Worm (Caenorhabditis elegans): ENCODE data around the gene rac-2.

Gene rac-2

ce11 chrIV:16280614-16281013 is 27.4 kb upstream of the rac-2 start, which contains the start of gene clec-191:
clec-191 (minus strand) TSS chrIV:16280714.
- TF ChIP-seq ztf-11 (tag; optimal IDR thresholded peaks at IDR 0.05) (no peak), nhr-85 (tag) (no peak), unc-98 (GFP tag; IDR thresholded peaks at IDR 0.05) (no peak), unc-130 (tag; optimal IDR thresholded peaks at IDR 0.05) (no peak), lsy-2 (tag; optimal IDR thresholded peaks at IDR 0.05) (no peak)

ce11 chrIV:16290745-16291144 is 17.3 kb upstream of the rac-2 start, which contains the start of gene srz-75:
srz-75 (minus strand) TSS chrIV:16290845.
- TF ChIP-seq fkh-8 (tag; optimal IDR thresholded peaks at IDR 0.05) (no peak), unc-62 (GFP tag; optimal IDR thresholded peaks at IDR 0.05) (no peak), nhr-20 (tag; optimal IDR thresholded peaks at IDR 0.05) (no peak), dpl-1 (GFP tag; optimal IDR thresholded peaks at IDR 0.05) (no peak), sptf-1 (tag; optimal IDR thresholded peaks at IDR 0.05) (no peak), elt-3 (tag; optimal IDR thresholded peaks at IDR 0.05) (no peak), pax-3 (tag; optimal IDR thresholded peaks at IDR 0.05) (no peak), lir-3 (tag; optimal IDR thresholded peaks at IDR 0.05; ENCODE audit: poor library complexity) (no peak), snpc-4 (tag; optimal IDR thresholded peaks at IDR 0.05) (no peak)

ce11 chrIV:16293889-16294288 is 14.1 kb upstream of the rac-2 start:
- no peak for TF ChIP-seq irx-1 (tag; optimal IDR thresholded peaks at IDR 0.05)
- peak; percentile 34 for TF ChIP-seq elt-2 (tag; optimal IDR thresholded peaks at IDR 0.05)
- TF ChIP-seq efl-1 (optimal IDR thresholded peaks at IDR 0.05): no peak
- TF ChIP-seq efl-1 (GFP tag; optimal IDR thresholded peaks at IDR 0.05 in 1 of 2): peak in 1 of 2 experiments; percentile 18
- no peak for TF ChIP-seq ceh-8 (GFP tag; optimal IDR thresholded peaks at IDR 0.05)

- TF ChIP-seq lin-14 (GFP tag; optimal IDR thresholded peaks at IDR 0.05) (no peak), snpc-4 (tag; optimal IDR thresholded peaks at IDR 0.05) (no peak), unc-62 (GFP tag; optimal IDR thresholded peaks at IDR 0.05) (no peak), swsn-7 (tag; optimal IDR thresholded peaks at IDR 0.05) (no peak), fkh-10 (GFP tag; optimal IDR thresholded peaks at IDR 0.05) (no peak), nhr-11 (tag; optimal IDR thresholded peaks at IDR 0.05) (no peak), ces-1 (GFP tag; optimal IDR thresholded peaks at IDR 0.05) (no peak), vab-15 (tag; optimal IDR thresholded peaks at IDR 0.05) (no peak), unc-98 (GFP tag; IDR thresholded peaks at IDR 0.05) (no peak), dsc-1 (tag; optimal IDR thresholded peaks at IDR 0.05) (no peak), skn-1 (tag; optimal IDR thresholded peaks at IDR 0.05) (no peak)
Measured at ce11 chrIV:16298851-16299250, 9.2 kb upstream of the rac-2 start, which contains the start of gene srz-72. srz-72 (plus strand) TSS chrIV:16299151.

ce11 chrIV:16306918-16307317 is 1.1 kb upstream of the rac-2 start:
- TF ChIP-seq unc-98 (GFP tag; IDR thresholded peaks at IDR 0.05) (no peak), fkh-8 (tag; optimal IDR thresholded peaks at IDR 0.05) (no peak), ztf-4 (tag; optimal IDR thresholded peaks at IDR 0.05) (no peak), mep-1 (tag; optimal IDR thresholded peaks at IDR 0.05) (no peak), sox-4 (tag; optimal IDR thresholded peaks at IDR 0.05) (no peak), irx-1 (tag; optimal IDR thresholded peaks at IDR 0.05) (no peak), sup-37 (GFP tag; optimal IDR thresholded peaks at IDR 0.05) (no peak), Y116A8C.19 (tag; optimal IDR thresholded peaks at IDR 0.05; ENCODE audit: borderline replicate concordance) (no peak), ceh-90 (tag; optimal IDR thresholded peaks at IDR 0.05) (no peak), xbp-1 (tag; optimal IDR thresholded peaks at IDR 0.05) (no peak), ceh-8 (GFP tag; optimal IDR thresholded peaks at IDR 0.05) (no peak)

- TF ChIP-seq lin-15B (tag; optimal IDR thresholded peaks at IDR 0.05) (no peak), nhr-85 (tag) (no peak), hlh-4 (tag; optimal IDR thresholded peaks at IDR 0.05) (no peak), pag-3 (tag; optimal IDR thresholded peaks at IDR 0.05; ENCODE audit: borderline replicate concordance, insufficient read depth) (no peak), efl-1 (optimal IDR thresholded peaks at IDR 0.05) (no peak), efl-1 (GFP tag; optimal IDR thresholded peaks at IDR 0.05 in 1 of 2) (no peak), hpl-2 (GFP tag; optimal IDR thresholded peaks at IDR 0.05) (no peak), fkh-4 (tag; optimal IDR thresholded peaks at IDR 0.05; ENCODE audit: borderline replicate concordance) (no peak), nhr-28 (tag; optimal IDR thresholded peaks at IDR 0.05) (no peak), nhr-12 (tag; optimal IDR thresholded peaks at IDR 0.05) (no peak), dsc-1 (tag; optimal IDR thresholded peaks at IDR 0.05) (no peak), F16B12.6 (tag; optimal IDR thresholded peaks at IDR 0.05) (no peak), ets-5 (GFP tag; IDR thresholded peaks at IDR 0.05) (no peak), egl-13 (tag; optimal IDR thresholded peaks at IDR 0.05) (no peak), C04F5.9 (tag; optimal IDR thresholded peaks at IDR 0.05) (no peak), nhr-20 (tag; optimal IDR thresholded peaks at IDR 0.05) (no peak)
Measured at ce11 chrIV:16310103-16310502, 2.1 kb downstream of the rac-2 start.
